In the genomic region with DNA sequence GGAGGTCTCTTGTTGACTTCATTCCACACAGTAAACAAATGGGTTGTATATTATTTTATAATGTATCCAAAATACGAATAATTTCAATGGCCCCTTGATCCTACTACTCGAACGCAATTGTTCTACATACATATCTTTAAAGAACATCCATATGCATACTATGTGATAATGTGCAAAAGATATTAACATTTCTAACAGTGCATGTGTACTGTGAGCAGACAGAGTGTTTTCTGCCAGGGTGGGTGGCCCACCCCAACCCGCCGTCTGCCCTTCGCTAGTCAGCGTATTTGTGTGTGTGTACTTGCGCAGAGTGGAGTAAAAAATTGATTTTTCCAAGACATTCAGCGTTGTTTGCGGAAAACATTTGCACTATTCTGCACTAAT, we compare ENCODE assay signal across 5 fruit fly cellular contexts.
TF ChIP-seq lines count a peak whose summit lies in the region.

No protein-coding gene starts in this region.

- TF ChIP-seq CTCF in whole organism, embryonic (GFP tag; optimal IDR thresholded peaks at IDR 0.05; lab: Kevin White, UChicago): no peak

TF ChIP-seq in whole organism, adult, 20 proteins besides CTCF, POLR2A, EP300 and RAD21 (continues in another document):
- TF ChIP-seq CG14711 (tag; optimal IDR thresholded peaks at IDR 0.05; lab: Kevin White, UChicago) (peak; percentile 72), Hr96 (GFP tag; optimal IDR thresholded peaks at IDR 0.05; lab: Kevin White, UChicago) (no peak), cnc (optimal IDR thresholded peaks at IDR 0.05; lab: Kevin White, UChicago) (no peak), Mnt (GFP tag; optimal IDR thresholded peaks at IDR 0.05; lab: Kevin White, UChicago) (no peak), bab1 (GFP tag; optimal IDR thresholded peaks at IDR 0.05; lab: Kevin White, UChicago) (no peak), Clk (GFP tag; optimal IDR thresholded peaks at IDR 0.05; lab: Kevin White, UChicago) (peak; percentile 41), CG5204 (GFP tag; optimal IDR thresholded peaks at IDR 0.05; lab: Kevin White, UChicago) (peak; percentile 82), cic (GFP tag; optimal IDR thresholded peaks at IDR 0.05; lab: Kevin White, UChicago) (no peak), CG12768 (GFP tag; optimal IDR thresholded peaks at IDR 0.05; lab: Kevin White, UChicago) (peak; percentile 43), CG11617 (GFP tag; optimal IDR thresholded peaks at IDR 0.05; lab: Kevin White, UChicago) (peak; percentile 10), CG1620 (GFP tag; optimal IDR thresholded peaks at IDR 0.05; lab: Kevin White, UChicago) (peak; percentile 9), Crg-1 (GFP tag; optimal IDR thresholded peaks at IDR 0.05; lab: Kevin White, UChicago) (peak; percentile 1), toe (GFP tag; optimal IDR thresholded peaks at IDR 0.05; lab: Kevin White, UChicago) (peak; percentile 72), ovo (GFP tag; optimal IDR thresholded peaks at IDR 0.05; lab: Kevin White, UChicago) (no peak), CG7101 (tag; optimal IDR thresholded peaks at IDR 0.05; lab: Kevin White, UChicago) (peak; percentile 52), tj (GFP tag; optimal IDR thresholded peaks at IDR 0.05; lab: Kevin White, UChicago) (no peak), pad (GFP tag; optimal IDR thresholded peaks at IDR 0.05; lab: Kevin White, UChicago) (no peak)

TF ChIP-seq in whole organism, embryonic, 481 proteins besides CTCF, POLR2A, EP300 and RAD21 (continues in another document):
- TF ChIP-seq Rx (GFP tag; IDR thresholded peaks at IDR 0.05; lab: Robert Waterston, UW) (peak; percentile 68), gem (tag; optimal IDR thresholded peaks at IDR 0.05; lab: Kevin White, UChicago) (peak; percentile 64), CG11247 (GFP tag; IDR thresholded peaks at IDR 0.05; lab: Robert Waterston, UW) (peak; percentile 67), Kr (GFP tag; optimal IDR thresholded peaks at IDR 0.05; lab: Kevin White, UChicago) (no peak), bbx (GFP tag; IDR thresholded peaks at IDR 0.05; lab: Robert Waterston, UW; ENCODE audit: partially characterized antibody) (no peak), CG17385 (GFP tag; optimal IDR thresholded peaks at IDR 0.05; lab: Kevin White, UChicago) (peak; percentile 5), chn (GFP tag; optimal IDR thresholded peaks at IDR 0.05; lab: Kevin White, UChicago) (peak; percentile 23), Dp (GFP tag; optimal IDR thresholded peaks at IDR 0.05; lab: Kevin White, UChicago) (no peak), CG12219 (GFP tag; optimal IDR thresholded peaks at IDR 0.05; lab: Kevin White, UChicago) (peak; percentile 67), Dll (GFP tag; IDR thresholded peaks at IDR 0.05; lab: Robert Waterston, UW; ENCODE audit: partially characterized antibody) (no peak), fd96Cb (tag; optimal IDR thresholded peaks at IDR 0.05; lab: Kevin White, UChicago) (peak; percentile 60), Lim3 (GFP tag; IDR thresholded peaks at IDR 0.05; lab: Robert Waterston, UW) (no peak), abd-A (tag; optimal IDR thresholded peaks at IDR 0.05; lab: Kevin White, UChicago) (no peak), Xbp1 (GFP tag; optimal IDR thresholded peaks at IDR 0.05; lab: Kevin White, UChicago) (peak; percentile 64), fu2 (GFP tag; optimal IDR thresholded peaks at IDR 0.05; lab: Kevin White, UChicago) (no peak), CG7987 (GFP tag; optimal IDR thresholded peaks at IDR 0.05; lab: Kevin White, UChicago) (peak; percentile 14), CG11085 (GFP tag; IDR thresholded peaks at IDR 0.05; lab: Robert Waterston, UW) (no peak), Bgb (GFP tag; IDR thresholded peaks at IDR 0.05; lab: Robert Waterston, UW; ENCODE audit: partially characterized antibody) (no peak)

TF ChIP-seq in whole organism, prepupa, 60 proteins besides CTCF, POLR2A, EP300 and RAD21 (continues in another document):
- TF ChIP-seq esn (GFP tag; optimal IDR thresholded peaks at IDR 0.05; lab: Kevin White, UChicago): no peak
- peak; percentile 85 for TF ChIP-seq Hr39 (GFP tag; optimal IDR thresholded peaks at IDR 0.05; lab: Kevin White, UChicago)
- peak; percentile 83 for TF ChIP-seq CG7368 (GFP tag; optimal IDR thresholded peaks at IDR 0.05; lab: Kevin White, UChicago)
- TF ChIP-seq CG6163 (GFP tag; IDR thresholded peaks at IDR 0.05; lab: Robert Waterston, UW): peak; percentile 97
- no peak for TF ChIP-seq net (GFP tag; optimal IDR thresholded peaks at IDR 0.05; lab: Kevin White, UChicago)
- TF ChIP-seq CG8119 (GFP tag; IDR thresholded peaks at IDR 0.05; lab: Robert Waterston, UW): peak; percentile 83
- TF ChIP-seq Smox (GFP tag; optimal IDR thresholded peaks at IDR 0.05; lab: Kevin White, UChicago): peak; percentile 55
- no peak for TF ChIP-seq fkh (GFP tag; optimal IDR thresholded peaks at IDR 0.05; lab: Kevin White, UChicago)
- TF ChIP-seq CG31627 (GFP tag; optimal IDR thresholded peaks at IDR 0.05; lab: Kevin White, UChicago): peak; percentile 76
- TF ChIP-seq CG11902 (GFP tag; optimal IDR thresholded peaks at IDR 0.05; lab: Kevin White, UChicago): peak; percentile 70
- TF ChIP-seq CG6854 (GFP tag; optimal IDR thresholded peaks at IDR 0.05; lab: Kevin White, UChicago): no peak
- peak; percentile 76 for TF ChIP-seq achi (GFP tag; optimal IDR thresholded peaks at IDR 0.05; lab: Kevin White, UChicago)
- peak; percentile 84 for TF ChIP-seq acj6 (GFP tag; optimal IDR thresholded peaks at IDR 0.05; lab: Kevin White, UChicago)
- TF ChIP-seq Ets96B (tag; optimal IDR thresholded peaks at IDR 0.05; lab: Kevin White, UChicago): peak; percentile 94
- peak; percentile 57 for TF ChIP-seq CG34406 (GFP tag; optimal IDR thresholded peaks at IDR 0.05; lab: Kevin White, UChicago)
- TF ChIP-seq CG9139 (GFP tag; optimal IDR thresholded peaks at IDR 0.05; lab: Kevin White, UChicago): peak; percentile 68
- TF ChIP-seq fd85E (GFP tag; optimal IDR thresholded peaks at IDR 0.05; lab: Kevin White, UChicago): peak; percentile 54
- peak; percentile 84 for TF ChIP-seq Hr4 (GFP tag; optimal IDR thresholded peaks at IDR 0.05; lab: Kevin White, UChicago)
- TF ChIP-seq Ets21C (GFP tag; optimal IDR thresholded peaks at IDR 0.05; lab: Kevin White, UChicago): peak; percentile 52

TF ChIP-seq in whole organism, pupa, 21 proteins besides CTCF, POLR2A, EP300 and RAD21 (continues in another document):
- TF ChIP-seq CG12605 (GFP tag; IDR thresholded peaks at IDR 0.05; lab: Robert Waterston, UW) (peak; percentile 92), fd96Ca (GFP tag; IDR thresholded peaks at IDR 0.05; lab: Robert Waterston, UW) (peak; percentile 92), CG15710 (tag; optimal IDR thresholded peaks at IDR 0.05; lab: Kevin White, UChicago) (peak; percentile 84), CG13204 (GFP tag; optimal IDR thresholded peaks at IDR 0.05; lab: Kevin White, UChicago) (no peak), gl (tag; optimal IDR thresholded peaks at IDR 0.05; lab: Kevin White, UChicago) (peak; percentile 91), EcR (GFP tag; optimal IDR thresholded peaks at IDR 0.05; lab: Kevin White, UChicago) (no peak), CG9948 (tag; optimal IDR thresholded peaks at IDR 0.05; lab: Kevin White, UChicago) (peak; percentile 91), CG17806 (tag; optimal IDR thresholded peaks at IDR 0.05; lab: Kevin White, UChicago) (peak; percentile 97), CG14655 (GFP tag; optimal IDR thresholded peaks at IDR 0.05; lab: Kevin White, UChicago) (peak; percentile 83), rn (GFP tag; IDR thresholded peaks at IDR 0.05; lab: Robert Waterston, UW) (peak; percentile 92), CG32121 (GFP tag; IDR thresholded peaks at IDR 0.05; lab: Robert Waterston, UW) (peak; percentile 85), CG4496 (GFP tag; IDR thresholded peaks at IDR 0.05; lab: Robert Waterston, UW) (peak; percentile 97), CG8301 (tag; optimal IDR thresholded peaks at IDR 0.05; lab: Kevin White, UChicago) (peak; percentile 89), CG10348 (GFP tag; IDR thresholded peaks at IDR 0.05; lab: Robert Waterston, UW) (peak; percentile 77), Pif1A (GFP tag; optimal IDR thresholded peaks at IDR 0.05; lab: Kevin White, UChicago) (peak; percentile 70), CG34367 (tag; optimal IDR thresholded peaks at IDR 0.05; lab: Kevin White, UChicago) (peak; percentile 94), Ets98B (GFP tag; IDR thresholded peaks at IDR 0.05; lab: Robert Waterston, UW) (peak; percentile 94), D1 (tag; optimal IDR thresholded peaks at IDR 0.05; lab: Kevin White, UChicago) (peak; percentile 34), Snoo (tag; optimal IDR thresholded peaks at IDR 0.05; lab: Kevin White, UChicago) (no peak), Pif1B (GFP tag; optimal IDR thresholded peaks at IDR 0.05; lab: Kevin White, UChicago) (peak; percentile 77)

TF ChIP-seq in whole organism, wandering third instar larva, 38 proteins besides CTCF, POLR2A, EP300 and RAD21 (continues in another document):
- peak; percentile 79 for TF ChIP-seq Rel (GFP tag; optimal IDR thresholded peaks at IDR 0.05; lab: Kevin White, UChicago)
- TF ChIP-seq Rel (tag; optimal IDR thresholded peaks at IDR 0.05; lab: Kevin White, UChicago): no peak
- no peak for TF ChIP-seq sv (GFP tag; optimal IDR thresholded peaks at IDR 0.05; lab: Kevin White, UChicago)
- no peak for TF ChIP-seq GATAd (GFP tag; optimal IDR thresholded peaks at IDR 0.05; lab: Kevin White, UChicago)
- no peak for TF ChIP-seq Mio (GFP tag; optimal IDR thresholded peaks at IDR 0.05; lab: Kevin White, UChicago)
- TF ChIP-seq tai (GFP tag; optimal IDR thresholded peaks at IDR 0.05; lab: Kevin White, UChicago): peak; percentile 1
- no peak for TF ChIP-seq usp (GFP tag; optimal IDR thresholded peaks at IDR 0.05; lab: Kevin White, UChicago)
- TF ChIP-seq foxo (GFP tag; optimal IDR thresholded peaks at IDR 0.05; lab: Kevin White, UChicago): no peak
- peak; percentile 73 for TF ChIP-seq Hnf4 (GFP tag; optimal IDR thresholded peaks at IDR 0.05; lab: Kevin White, UChicago)
- TF ChIP-seq dmrt93B (GFP tag; optimal IDR thresholded peaks at IDR 0.05; lab: Kevin White, UChicago): peak; percentile 33
- no peak for TF ChIP-seq jim (GFP tag; optimal IDR thresholded peaks at IDR 0.05; lab: Kevin White, UChicago)
- no peak for TF ChIP-seq Abd-B (GFP tag; optimal IDR thresholded peaks at IDR 0.05; lab: Kevin White, UChicago)
- peak; percentile 47 for TF ChIP-seq ey (GFP tag; optimal IDR thresholded peaks at IDR 0.05; lab: Kevin White, UChicago)
- peak; percentile 45 for TF ChIP-seq brk (GFP tag; optimal IDR thresholded peaks at IDR 0.05; lab: Kevin White, UChicago)
- peak; percentile 82 for TF ChIP-seq rgr (GFP tag; optimal IDR thresholded peaks at IDR 0.05; lab: Kevin White, UChicago)
- peak; percentile 19 for TF ChIP-seq Sp1 (GFP tag; optimal IDR thresholded peaks at IDR 0.05; lab: Kevin White, UChicago)
- peak; percentile 79 for TF ChIP-seq CG32264 (GFP tag; optimal IDR thresholded peaks at IDR 0.05; lab: Kevin White, UChicago)
- TF ChIP-seq Hr83 (GFP tag; optimal IDR thresholded peaks at IDR 0.05; lab: Kevin White, UChicago; ENCODE audit: poor library complexity, severe bottlenecking): peak; percentile 67
- TF ChIP-seq OdsH (GFP tag; optimal IDR thresholded peaks at IDR 0.05; lab: Kevin White, UChicago): no peak
- TF ChIP-seq HLH106 (tag; optimal IDR thresholded peaks at IDR 0.05; lab: Kevin White, UChicago): peak; percentile 73
- peak; percentile 65 for TF ChIP-seq sage (GFP tag; optimal IDR thresholded peaks at IDR 0.05; lab: Kevin White, UChicago)
- no peak for TF ChIP-seq psq (GFP tag; optimal IDR thresholded peaks at IDR 0.05; lab: Kevin White, UChicago)
- TF ChIP-seq CG9705 (GFP tag; optimal IDR thresholded peaks at IDR 0.05; lab: Kevin White, UChicago): no peak
